Worm (Caenorhabditis elegans) whole organism, late embryonic: ENCODE measurements around the gene daf-10.

Experiments
- C08G9.2 ChIP-seq: sonication (generic microtip); optimal IDR thresholded peaks from 2 replicates; lab custom pipeline; 2016; ENCODE audit warnings: mild to moderate bottlenecking, missing genetic modification characterization, moderate library complexity, missing compliant biosample characterization
- F13H6.1 ChIP-seq: sonication (generic microtip); optimal IDR thresholded peaks from 2 replicates; lab custom pipeline; 2016; ENCODE audit warnings: missing genetic modification characterization, missing compliant biosample characterization
- Y22D7AL.16 ChIP-seq: sonication (generic microtip); optimal IDR thresholded peaks from 2 replicates; lab custom pipeline; 2016; ENCODE audit warnings: missing genetic modification characterization, missing compliant biosample characterization
- ceh-9 ChIP-seq: sonication (generic microtip); optimal IDR thresholded peaks from 2 replicates; lab custom pipeline; 2016; ENCODE audit warnings: mild to moderate bottlenecking, missing genetic modification characterization, inconsistent platforms, missing compliant biosample characterization
- dve-1 ChIP-seq: sonication (generic microtip); optimal IDR thresholded peaks from 2 replicates; lab custom pipeline; 2017; ENCODE audit warnings: antibody characterized with exemption, mild to moderate bottlenecking, missing genetic modification characterization, missing compliant biosample characterization
- elt-4 ChIP-seq: sonication (generic microtip); optimal IDR thresholded peaks from 2 replicates; lab custom pipeline; 2016; ENCODE audit warnings: missing genetic modification characterization, missing compliant biosample characterization
- ets-4 ChIP-seq: sonication (generic microtip); optimal IDR thresholded peaks from 2 replicates; lab custom pipeline; 2016; ENCODE audit warnings: missing genetic modification characterization, missing compliant biosample characterization
- eyg-1 ChIP-seq: sonication (generic microtip); optimal IDR thresholded peaks from 2 replicates; lab custom pipeline; 2016; ENCODE audit warnings: missing genotype, missing genetic modification characterization, missing compliant biosample characterization
- fkh-6 ChIP-seq: sonication (generic microtip); optimal IDR thresholded peaks from 2 replicates; lab custom pipeline; 2016; ENCODE audit warnings: missing genetic modification characterization, missing compliant biosample characterization
- pha-4 ChIP-seq: fragments of 150-350 bp; optimal IDR thresholded peaks from 2 replicates; lab custom pipeline; 2018; ENCODE audit warnings: missing biosample characterization, missing genetic modification reagents, missing genetic modification characterization
- sox-4 ChIP-seq: sonication (generic microtip); optimal IDR thresholded peaks from 2 replicates; lab custom pipeline; 2017; ENCODE audit warnings: mild to moderate bottlenecking, missing genetic modification characterization, inconsistent platforms, missing compliant biosample characterization

ce11 chrIV:9146819-9147518, 958 bp upstream of the daf-10 start, which contains the start of the genes rpb-12 and aly-2:
- TF ChIP-seq ceh-9 (no peak), pha-4 (no peak), F13H6.1 (no peak), C08G9.2 (tag; lab: Kevin White, UChicago) (no peak), elt-4 (tag; lab: Kevin White, UChicago) (no peak), sox-4 (tag; lab: Kevin White, UChicago) (no peak), fkh-6 (tag; lab: Kevin White, UChicago) (no peak), Y22D7AL.16 (tag; lab: Kevin White, UChicago) (no peak), ets-4 (tag; lab: Kevin White, UChicago) (no peak), dve-1 (tag; lab: Kevin White, UChicago) (no peak), eyg-1 (tag; lab: Kevin White, UChicago) (no peak)
